Worm (Caenorhabditis elegans) whole organism, L2 larva: ENCODE results near the gene srv-26.
A peak's percentile ranks its signal among the peaks of the same experiment; 100 is the strongest.
"Not testable (repeated sequence)": the region's sequence is repeated elsewhere in the genome, so short reads cannot be mapped to it uniquely, and the experiment has no call there.

Experiments used
- C34F6.9 ChIP-seq: fragments of 150-350 bp; optimal IDR thresholded peaks from 2 replicates; lab custom pipeline; 2014; ENCODE audit warnings: missing biosample characterization, missing genetic modification characterization
- F13H6.1 ChIP-seq: sonication (generic microtip); optimal IDR thresholded peaks from 2 replicates; lab custom pipeline; 2016; ENCODE audit warnings: missing genetic modification characterization, missing compliant biosample characterization
- Y55F3AM.14 ChIP-seq: fragments of 200-800 bp; sonication (Bioruptor generic); optimal IDR thresholded peaks from 2 replicates; lab custom pipeline; 2018; ENCODE audit warnings: mild to moderate bottlenecking, missing genetic modification characterization, missing compliant biosample characterization
- ZK546.5 ChIP-seq: sonication (generic microtip); optimal IDR thresholded peaks from 2 replicates; lab custom pipeline; 2017; ENCODE audit warnings: missing biosample characterization, missing genetic modification characterization
- alr-1 ChIP-seq: fragments of 150-350 bp; optimal IDR thresholded peaks from 2 replicates; lab custom pipeline; 2014; ENCODE audit warnings: missing biosample characterization, missing genetic modification characterization
- aly-2 ChIP-seq: fragments of 150-350 bp; optimal IDR thresholded peaks from 2 replicates; lab custom pipeline; 2014; ENCODE audit warnings: missing biosample characterization, missing genetic modification characterization
- ama-1 ChIP-seq: fragments of 150-350 bp; optimal IDR thresholded peaks from 2 replicates; lab custom pipeline; 2018; ENCODE audit warnings: inconsistent platforms
- blmp-1 ChIP-seq: sonication (generic microtip); optimal IDR thresholded peaks from 2 replicates; lab custom pipeline; 2017; ENCODE audit warnings: missing genetic modification characterization, mild to moderate bottlenecking, missing compliant biosample characterization, antibody characterized with exemption, moderate library complexity; ENCODE audit not compliant: insufficient read depth
- ceh-16 ChIP-seq: fragments of 150-350 bp; optimal IDR thresholded peaks from 2 replicates; lab custom pipeline; 2014; ENCODE audit warnings: missing biosample characterization, missing genetic modification characterization
- ceh-82 ChIP-seq: fragments of 150-350 bp; optimal IDR thresholded peaks from 2 replicates; lab custom pipeline; 2014; ENCODE audit warnings: missing biosample characterization, missing genetic modification characterization
- crh-2 ChIP-seq: sonication (generic microtip); optimal IDR thresholded peaks from 2 replicates; lab custom pipeline; 2017; ENCODE audit warnings: missing biosample characterization, missing genetic modification characterization
- dmd-4 ChIP-seq: sonication (generic microtip); optimal IDR thresholded peaks from 2 replicates; lab custom pipeline; 2017; ENCODE audit warnings: missing biosample characterization, missing genetic modification characterization
- egl-27 ChIP-seq: sonication (generic microtip); optimal IDR thresholded peaks from 3 replicates; lab custom pipeline; 2017; ENCODE audit warnings: missing biosample characterization, missing genetic modification reagents, missing genetic modification characterization
- elt-1 ChIP-seq: fragments of 150-350 bp; optimal IDR thresholded peaks from 2 replicates; lab custom pipeline; 2014; ENCODE audit warnings: missing biosample characterization, missing genetic modification characterization
- elt-3 ChIP-seq: sonication (generic microtip); optimal IDR thresholded peaks from 2 replicates; lab custom pipeline; 2017; ENCODE audit warnings: missing biosample characterization, missing genetic modification characterization
- fos-1 ChIP-seq: fragments of 150-350 bp; optimal IDR thresholded peaks from 2 replicates; lab custom pipeline; 2014; ENCODE audit warnings: missing biosample characterization, missing genetic modification characterization
- lin-11 ChIP-seq: fragments of 150-350 bp; sonication (generic microtip); optimal IDR thresholded peaks from 2 replicates; lab custom pipeline; 2014; ENCODE audit warnings: missing biosample characterization, missing genetic modification characterization, inconsistent platforms, mixed read lengths
- lin-13 ChIP-seq: fragments of 150-350 bp; optimal IDR thresholded peaks from 2 replicates; lab custom pipeline; 2014; ENCODE audit warnings: missing biosample characterization, missing genetic modification reagents, missing genetic modification characterization
- lsy-2 ChIP-seq, 2 experiments: fragments of 150-350 bp in 1 of 2; sonication (generic microtip) in 1 of 2; optimal IDR thresholded peaks; 2 replicates each; lab custom pipeline; 2014 to 2017; ENCODE audit warnings: missing biosample characterization in 2 of 2, missing genetic modification characterization in 2 of 2
- mab-5 ChIP-seq: fragments of 150-350 bp; optimal IDR thresholded peaks from 2 replicates; lab custom pipeline; 2014; ENCODE audit warnings: missing biosample characterization, missing genetic modification characterization
- mbf-1 ChIP-seq: sonication (generic microtip); optimal IDR thresholded peaks from 2 replicates; lab custom pipeline; 2017; ENCODE audit warnings: missing biosample characterization, missing genetic modification characterization
- mdl-1 ChIP-seq, 2 experiments: fragments of 150-350 bp in 1 of 2; sonication (generic microtip) in 1 of 2; optimal IDR thresholded peaks; 2 replicates each; lab custom pipeline; 2017; ENCODE audit warnings: missing biosample characterization in 2 of 2, missing genetic modification characterization in 2 of 2
- nhr-10 ChIP-seq: sonication (generic microtip); optimal IDR thresholded peaks from 2 replicates; lab custom pipeline; 2017; ENCODE audit warnings: missing biosample characterization, missing genetic modification characterization
- nhr-11 ChIP-seq: fragments of 150-350 bp; optimal IDR thresholded peaks from 2 replicates; lab custom pipeline; 2014; ENCODE audit warnings: missing biosample characterization, missing genetic modification characterization
- nhr-12 ChIP-seq: fragments of 150-350 bp; optimal IDR thresholded peaks from 2 replicates; lab custom pipeline; 2014; ENCODE audit warnings: missing biosample characterization, missing genetic modification characterization
- nhr-129 ChIP-seq: fragments of 150-350 bp; optimal IDR thresholded peaks from 2 replicates; lab custom pipeline; 2014; ENCODE audit warnings: missing biosample characterization, missing genetic modification characterization
- nhr-23 ChIP-seq: fragments of 150-350 bp; optimal IDR thresholded peaks from 2 replicates; lab custom pipeline; 2014; ENCODE audit warnings: missing biosample characterization, missing genetic modification reagents, missing genetic modification characterization
- nhr-237 ChIP-seq: fragments of 150-350 bp; optimal IDR thresholded peaks from 2 replicates; lab custom pipeline; 2014; ENCODE audit warnings: missing biosample characterization, missing genetic modification characterization
- nhr-77 ChIP-seq: fragments of 150-350 bp; optimal IDR thresholded peaks from 2 replicates; lab custom pipeline; 2014; ENCODE audit warnings: missing biosample characterization, missing genetic modification characterization
- peb-1 ChIP-seq: fragments of 150-350 bp; optimal IDR thresholded peaks from 2 replicates; lab custom pipeline; 2014; ENCODE audit warnings: missing biosample characterization, missing genetic modification characterization
- skn-1 ChIP-seq: sonication (generic microtip); optimal IDR thresholded peaks from 2 replicates; lab custom pipeline; 2017; ENCODE audit warnings: missing biosample characterization, missing genetic modification characterization
- sma-3 ChIP-seq: sonication (generic microtip); optimal IDR thresholded peaks from 2 replicates; lab custom pipeline; 2016; ENCODE audit warnings: missing genetic modification reagents, missing genetic modification characterization, missing compliant biosample characterization
- snpc-4 ChIP-seq: fragments of 150-350 bp; optimal IDR thresholded peaks from 2 replicates; lab custom pipeline; 2014; ENCODE audit warnings: missing biosample characterization, missing genetic modification characterization
- unc-39 ChIP-seq: fragments of 150-350 bp; optimal IDR thresholded peaks from 2 replicates; lab custom pipeline; 2014; ENCODE audit warnings: missing biosample characterization, missing genetic modification characterization
- unc-55 ChIP-seq: fragments of 150-350 bp; sonication (generic microtip); optimal IDR thresholded peaks from 3 replicates; lab custom pipeline; 2014; ENCODE audit warnings: missing biosample characterization, missing genetic modification reagents, missing genetic modification characterization
- unc-62 ChIP-seq: fragments of 150-350 bp; optimal IDR thresholded peaks from 2 replicates; lab custom pipeline; 2014; ENCODE audit warnings: missing biosample characterization, missing genetic modification reagents, missing genetic modification characterization
- zag-1 ChIP-seq: fragments of 150-350 bp; optimal IDR thresholded peaks from 2 replicates; lab custom pipeline; 2014; ENCODE audit warnings: missing biosample characterization, missing genetic modification characterization
- ztf-11 ChIP-seq: sonication (generic microtip); optimal IDR thresholded peaks from 2 replicates; lab custom pipeline; 2017; ENCODE audit warnings: missing biosample characterization, missing genetic modification characterization
- ztf-4 ChIP-seq: fragments of 150-350 bp; optimal IDR thresholded peaks from 2 replicates; lab custom pipeline; 2014; ENCODE audit warnings: missing biosample characterization, missing genetic modification characterization

Gene srv-26

ce11 chrIV:6301764-6302163, at the start of gene srv-26:
srv-26 (minus strand) TSS chrIV:6301864.
- TF ChIP-seq lin-11 (tag; lab: Kevin White, UChicago) = no peak
- no peak for TF ChIP-seq ztf-11
- TF ChIP-seq, all 48 proteins: peak for 0

- TF ChIP-seq ceh-82 (tag; lab: Kevin White, UChicago); Y55F3AM.14 (GFP tag; lab: Kevin White, UChicago); elt-1 (tag; lab: Kevin White, UChicago): not testable (repeated sequence)
- TF ChIP-seq, all 48 proteins: peak for 0; not testable (repeated sequence) for 48
Observed at ce11 chrIV:6347213-6347612, 45.5 kb upstream of the srv-26 start, which contains the start of gene Y73B6BL.289. Y73B6BL.289 (plus strand) TSS chrIV:6347513.

ce11 chrIV:6342876-6343275, 41.2 kb upstream of the srv-26 start, which contains the start of gene Y73B6BL.14:
Y73B6BL.14 (minus strand) TSS chrIV:6342976.
- TF ChIP-seq lin-11 (tag; lab: Kevin White, UChicago) (no peak), ceh-16 (no peak), nhr-77 (tag; lab: Kevin White, UChicago) (no peak), mdl-1 (tag; optimal IDR thresholded peaks at IDR 0.05; lab: Kevin White, UChicago) (no peak), mab-5 (tag; lab: Kevin White, UChicago) (no peak), ceh-82 (tag; lab: Kevin White, UChicago) (no peak), nhr-23 (no peak), alr-1 (tag; lab: Kevin White, UChicago) (no peak), nhr-12 (tag; lab: Kevin White, UChicago) (no peak), nhr-129 (tag; lab: Kevin White, UChicago) (no peak), C34F6.9 (no peak), fos-1 (tag; lab: Kevin White, UChicago) (no peak), dmd-4 (tag; lab: Kevin White, UChicago) (no peak), unc-55 (GFP tag; lab: Kevin White, UChicago) (no peak), nhr-10 (no peak), sma-3 (no peak)

ce11 chrIV:6342431-6342830, 40.8 kb upstream of the srv-26 start, which contains the start of gene Y73B6BL.288:
Y73B6BL.288 (minus strand) TSS chrIV:6342531.
- TF ChIP-seq aly-2 (tag; lab: Kevin White, UChicago) (no peak), Y55F3AM.14 (GFP tag; lab: Kevin White, UChicago) (no peak), lin-11 (tag; lab: Kevin White, UChicago) (no peak), alr-1 (tag; lab: Kevin White, UChicago) (no peak), egl-27 (no peak), elt-3 (tag; lab: Kevin White, UChicago) (no peak), mbf-1 (tag; lab: Kevin White, UChicago) (no peak), nhr-237 (tag; lab: Kevin White, UChicago) (no peak), nhr-23 (no peak), blmp-1 (tag; lab: Kevin White, UChicago) (no peak), ztf-11 (no peak), crh-2 (tag; lab: Kevin White, UChicago) (no peak), elt-1 (tag; lab: Kevin White, UChicago) (no peak), snpc-4 (tag; lab: Kevin White, UChicago) (no peak), ZK546.5 (tag; lab: Kevin White, UChicago) (no peak), nhr-129 (tag; lab: Kevin White, UChicago) (no peak), unc-39 (tag; lab: Kevin White, UChicago) (no peak)
- TF ChIP-seq, all 48 proteins: peak for 0

ce11 chrIV:6337353-6337752, 35.7 kb upstream of the srv-26 start, which contains the start of gene ipla-6:
ipla-6 (plus strand) TSS chrIV:6337653.
- TF ChIP-seq unc-39 (tag; lab: Kevin White, UChicago) (no peak), blmp-1 (tag; lab: Kevin White, UChicago) (no peak), mbf-1 (tag; lab: Kevin White, UChicago) (no peak), crh-2 (tag; lab: Kevin White, UChicago) (no peak), peb-1 (tag; lab: Kevin White, UChicago) (no peak)
- TF ChIP-seq, all 48 proteins: peak for 0

- peak; percentile 23 for TF ChIP-seq ama-1 (lab: Kevin White, UChicago)
- TF ChIP-seq C34F6.9 = peak; percentile 99
- TF ChIP-seq zag-1 (tag; lab: Kevin White, UChicago) = peak; percentile 41
- peak; percentile 98 for TF ChIP-seq nhr-129 (tag; lab: Kevin White, UChicago)
- no peak for TF ChIP-seq nhr-23
- peak; percentile 91 for TF ChIP-seq Y55F3AM.14 (GFP tag; lab: Kevin White, UChicago)
- TF ChIP-seq lin-13 (GFP tag; lab: Kevin White, UChicago) = peak; percentile 70
- TF ChIP-seq crh-2 (tag; lab: Kevin White, UChicago) = peak; percentile 96
- no peak for TF ChIP-seq mbf-1 (tag; lab: Kevin White, UChicago)
- TF ChIP-seq peb-1 (tag; lab: Kevin White, UChicago) = no peak
- no peak for TF ChIP-seq nhr-11 (tag; lab: Kevin White, UChicago)
- peak; percentile 45 for TF ChIP-seq ceh-82 (tag; lab: Kevin White, UChicago)
- TF ChIP-seq F13H6.1 (tag; lab: Kevin White, UChicago) = peak; percentile 97
- TF ChIP-seq ztf-4 = peak; percentile 96
- TF ChIP-seq elt-1 (tag; lab: Kevin White, UChicago) = peak; percentile 28
- peak; percentile 57 for TF ChIP-seq snpc-4 (tag; lab: Kevin White, UChicago)
- TF ChIP-seq mab-5 (tag; lab: Kevin White, UChicago) = peak; percentile 81
- TF ChIP-seq skn-1 (tag; lab: Kevin White, UChicago) = peak; percentile 53
- TF ChIP-seq ztf-11 = no peak
- no peak for TF ChIP-seq elt-3 (tag; lab: Kevin White, UChicago)
- peak; percentile 88 for TF ChIP-seq unc-62 (GFP tag; lab: Kevin White, UChicago)
- TF ChIP-seq ZK546.5 (tag; lab: Kevin White, UChicago) = peak; percentile 22
- TF ChIP-seq lsy-2 (tag; optimal IDR thresholded peaks at IDR 0.05; lab: Kevin White, UChicago) = peak; percentile 64 to 95
Observed at ce11 chrIV:6336748-6337147, 35.1 kb upstream of the srv-26 start.
